Fruit fly (Drosophila melanogaster) whole organism, embryonic: ENCODE measurements around the gene sxe2.

ENCODE experiments used
- Asciz ChIP-seq: fragments of 200-800 bp; sonication (Bioruptor generic); optimal IDR thresholded peaks from 2 replicates; lab custom pipeline; 2017; ENCODE audit warnings: missing biosample characterization, mild to moderate bottlenecking, missing genetic modification characterization, missing genetic modification reagents
- Awh ChIP-seq: fragments of 200-800 bp; sonication (Bioruptor generic); IDR thresholded peaks from 2 replicates; pipeline ENCODE4, ENCODE4 v1.3.6; 2022; ENCODE audit warnings: missing biosample characterization, missing genetic modification characterization
- C15 ChIP-seq: fragments of 200-800 bp; sonication (Bioruptor generic); IDR thresholded peaks from 3 replicates; pipeline ENCODE4 v1.3.6; 2022; ENCODE audit warnings: missing biosample characterization, missing genetic modification characterization
- CG10979 ChIP-seq: fragments of 200-800 bp; sonication (Bioruptor generic); optimal IDR thresholded peaks from 2 replicates; lab custom pipeline; 2018; ENCODE audit warnings: missing biosample characterization, mild to moderate bottlenecking, missing genetic modification characterization, moderate library complexity
- CG12236 ChIP-seq: fragments of 200-800 bp; sonication (Bioruptor generic); optimal IDR thresholded peaks from 2 replicates; lab custom pipeline; 2016; ENCODE audit warnings: missing biosample characterization, missing genetic modification characterization
- CG12659 ChIP-seq: fragments of 200-800 bp; sonication (Bioruptor generic); optimal IDR thresholded peaks from 3 replicates; lab custom pipeline; 2017; ENCODE audit warnings: mild to moderate bottlenecking, missing biosample characterization, missing genetic modification reagents, missing genetic modification characterization
- CG13123 ChIP-seq: fragments of 200-800 bp; sonication (Bioruptor generic); optimal IDR thresholded peaks from 2 replicates; lab custom pipeline; 2016; ENCODE audit warnings: missing biosample characterization, missing genetic modification characterization
- CG13894 ChIP-seq: fragments of 200-800 bp; sonication (Bioruptor generic); optimal IDR thresholded peaks from 3 replicates; lab custom pipeline; 2018; ENCODE audit warnings: missing biosample characterization, mild to moderate bottlenecking, missing genetic modification characterization, moderate library complexity
- CG14014 ChIP-seq: fragments of 200-800 bp; sonication (Bioruptor generic); IDR thresholded peaks from 2 replicates; pipeline ENCODE4 v1.3.6; 2022; ENCODE audit warnings: missing biosample characterization, missing genetic modification characterization
- CG1529 ChIP-seq: fragments of 200-800 bp; sonication (Bioruptor generic); optimal IDR thresholded peaks from 3 replicates; lab custom pipeline; 2018; ENCODE audit warnings: missing biosample characterization, missing genetic modification characterization
- CG1602 ChIP-seq: fragments of 200-800 bp; sonication (Bioruptor generic); optimal IDR thresholded peaks from 3 replicates; lab custom pipeline; 2016; ENCODE audit warnings: missing biosample characterization, missing genetic modification characterization
- CG17186 ChIP-seq: fragments of 200-800 bp; sonication (Bioruptor generic); optimal IDR thresholded peaks from 3 replicates; lab custom pipeline; 2017; ENCODE audit warnings: missing biosample characterization, missing genetic modification reagents, missing genetic modification characterization
- CG17568 ChIP-seq: fragments of 200-800 bp; sonication (Bioruptor generic); optimal IDR thresholded peaks from 2 replicates; lab custom pipeline; 2018; ENCODE audit warnings: missing biosample characterization, mild to moderate bottlenecking, missing genetic modification characterization, moderate library complexity
- CG2116 ChIP-seq: fragments of 200-800 bp; sonication (Bioruptor generic); optimal IDR thresholded peaks from 3 replicates; lab custom pipeline; 2018; ENCODE audit warnings: missing biosample characterization, mild to moderate bottlenecking, missing genetic modification characterization
- CG2120 ChIP-seq: fragments of 200-800 bp; sonication (Bioruptor generic); optimal IDR thresholded peaks from 3 replicates; lab custom pipeline; 2016; ENCODE audit warnings: missing biosample characterization, missing genetic modification characterization
- CG30020 ChIP-seq: fragments of 200-800 bp; optimal IDR thresholded peaks from 2 replicates; lab custom pipeline; 2019; ENCODE audit warnings: missing biosample characterization, mild to moderate bottlenecking, missing genetic modification characterization, moderate library complexity
- CG30403 ChIP-seq: fragments of 200-800 bp; sonication (Bioruptor generic); optimal IDR thresholded peaks from 3 replicates; lab custom pipeline; 2016; ENCODE audit warnings: missing biosample characterization, missing genetic modification characterization
- CG3163 ChIP-seq: fragments of 200-800 bp; sonication (Bioruptor generic); optimal IDR thresholded peaks from 3 replicates; lab custom pipeline; 2016; ENCODE audit warnings: missing biosample characterization, missing genetic modification characterization
- CG32532 ChIP-seq: fragments of 200-800 bp; sonication (Bioruptor generic); IDR thresholded peaks from 2 replicates; pipeline ENCODE4 v1.3.6; 2022; ENCODE audit warnings: missing biosample characterization, missing genetic modification characterization
- CG4328 ChIP-seq: fragments of 200-800 bp; sonication (Bioruptor generic); optimal IDR thresholded peaks from 3 replicates; lab custom pipeline; 2017; ENCODE audit warnings: missing biosample characterization, missing genetic modification reagents, missing genetic modification characterization
- CG9437 ChIP-seq: fragments of 200-800 bp; sonication (Bioruptor generic); optimal IDR thresholded peaks from 2 replicates; lab custom pipeline; 2018; ENCODE audit warnings: missing biosample characterization, mild to moderate bottlenecking, missing genetic modification characterization
- Dip2 ChIP-seq: fragments of 200-800 bp; sonication (Bioruptor generic); IDR thresholded peaks from 2 replicates; pipeline ENCODE4 v1.3.6; 2022; ENCODE audit warnings: missing biosample characterization, missing genetic modification characterization
- Drgx ChIP-seq: fragments of 200-800 bp; sonication (Bioruptor generic); IDR thresholded peaks from 2 replicates; pipeline ENCODE4 v1.3.6; 2022; ENCODE audit warnings: missing biosample characterization, missing genetic modification characterization
- Ets65A ChIP-seq: fragments of 200-800 bp; sonication (Bioruptor generic); peaks from one replicate; lab custom pipeline; 2016; ENCODE audit warnings: missing biosample characterization, missing genetic modification characterization
- GATAe ChIP-seq: fragments of 200-800 bp; sonication (Bioruptor generic); conservative IDR thresholded peaks from 2 replicates; pipeline ENCODE4 v1.3.6; 2022; ENCODE audit warnings: missing biosample characterization, missing genetic modification characterization
- Hey ChIP-seq: fragments of 200-800 bp; sonication (Bioruptor generic); optimal IDR thresholded peaks from 3 replicates; lab custom pipeline; 2018; ENCODE audit warnings: missing biosample characterization, mild to moderate bottlenecking, missing genetic modification characterization
- Hmr ChIP-seq: fragments of 200-800 bp; sonication (Bioruptor generic); optimal IDR thresholded peaks from 3 replicates; lab custom pipeline; 2017; ENCODE audit warnings: mild to moderate bottlenecking, missing biosample characterization, missing genetic modification reagents, missing genetic modification characterization
- MESR4 ChIP-seq: fragments of 200-800 bp; sonication (Bioruptor generic); optimal IDR thresholded peaks from 2 replicates; lab custom pipeline; 2018; ENCODE audit warnings: missing biosample characterization, mild to moderate bottlenecking, missing genetic modification characterization, moderate library complexity
- Max ChIP-seq: fragments of 200-800 bp; sonication (Bioruptor generic); optimal IDR thresholded peaks from 2 replicates; lab custom pipeline; 2016; ENCODE audit warnings: missing biosample characterization, mild to moderate bottlenecking, missing genetic modification characterization
- Rfx ChIP-seq: fragments of 200-800 bp; sonication (Bioruptor generic); IDR thresholded peaks from 2 replicates; pipeline ENCODE4 v1.3.6; 2022; ENCODE audit warnings: missing biosample characterization, missing genetic modification characterization
- amos ChIP-seq: fragments of 200-800 bp; sonication (Bioruptor generic); IDR thresholded peaks from 2 replicates; pipeline ENCODE4 v1.3.6; 2022; ENCODE audit warnings: missing biosample characterization, missing genetic modification characterization; ENCODE audit not compliant: partially characterized antibody
- btn ChIP-seq: fragments of 200-800 bp; sonication (Bioruptor generic); optimal IDR thresholded peaks from 2 replicates; lab custom pipeline; 2016; ENCODE audit warnings: missing biosample characterization, missing genetic modification characterization
- cad ChIP-seq: fragments of >200 bp; optimal IDR thresholded peaks from 2 replicates; lab custom pipeline; 2017; ENCODE audit warnings: missing biosample characterization, missing genetic modification characterization
- cas ChIP-seq: fragments of 200-800 bp; sonication (Bioruptor generic); IDR thresholded peaks from 2 replicates; pipeline ENCODE4 v1.3.6; 2022; ENCODE audit warnings: missing biosample characterization, missing genetic modification characterization
- cg ChIP-seq: fragments of 200-800 bp; sonication (Bioruptor generic); optimal IDR thresholded peaks from 3 replicates; lab custom pipeline; 2019; ENCODE audit warnings: missing biosample characterization, mild to moderate bottlenecking, missing genetic modification characterization, moderate library complexity
- da ChIP-seq: fragments of 200-800 bp; sonication (Bioruptor generic); optimal IDR thresholded peaks from 2 replicates; lab custom pipeline; 2016; ENCODE audit warnings: missing biosample characterization, missing genetic modification characterization
- klu ChIP-seq: fragments of 200-800 bp; sonication (Bioruptor generic); IDR thresholded peaks from 2 replicates; pipeline ENCODE4 v1.3.6; 2022; ENCODE audit warnings: missing biosample characterization, missing genetic modification characterization
- kni ChIP-seq: fragments of 200-800 bp; sonication (Bioruptor generic); optimal IDR thresholded peaks from 3 replicates; lab custom pipeline; 2017; ENCODE audit warnings: mild to moderate bottlenecking, missing biosample characterization, missing genetic modification reagents, missing genetic modification characterization
- lab ChIP-seq: fragments of 200-800 bp; sonication (Bioruptor generic); optimal IDR thresholded peaks from 3 replicates; lab custom pipeline; 2017; ENCODE audit warnings: missing biosample characterization, missing genetic modification characterization, mild to moderate bottlenecking, moderate library complexity, missing genetic modification reagents
- lmd ChIP-seq: fragments of 200-800 bp; sonication (Bioruptor generic); IDR thresholded peaks from 2 replicates; pipeline ENCODE4 v1.3.6; 2022; ENCODE audit warnings: missing biosample characterization, missing genetic modification characterization
- lola ChIP-seq, 3 experiments: fragments of >200 bp in 2 of 3; fragments of 200-800 bp in 1 of 3; sonication (Bioruptor generic) in 1 of 3; optimal IDR thresholded peaks; 2 replicates each; lab custom pipeline; 2017 to 2019; ENCODE audit warnings: missing biosample characterization in 3 of 3, missing genetic modification characterization in 3 of 3, mild to moderate bottlenecking in 1 of 3, moderate library complexity in 1 of 3
- nom ChIP-seq: fragments of 200-800 bp; sonication (Bioruptor generic); optimal IDR thresholded peaks from 2 replicates; lab custom pipeline; 2017; ENCODE audit warnings: missing biosample characterization, missing genetic modification characterization, mild to moderate bottlenecking, moderate library complexity, missing genetic modification reagents
- p53 ChIP-seq: fragments of 200-800 bp; sonication (Bioruptor generic); optimal IDR thresholded peaks from 2 replicates; lab custom pipeline; 2016; ENCODE audit warnings: missing biosample characterization, missing genetic modification characterization
- pros ChIP-seq: fragments of 200-800 bp; sonication (Bioruptor generic); optimal IDR thresholded peaks from 3 replicates; lab custom pipeline; 2019; ENCODE audit warnings: missing biosample characterization, mild to moderate bottlenecking, missing genetic modification characterization, moderate library complexity
- ro ChIP-seq: fragments of 200-800 bp; sonication (Bioruptor generic); IDR thresholded peaks from 2 replicates; pipeline ENCODE4 v1.3.6; 2022; ENCODE audit warnings: missing biosample characterization, missing genetic modification characterization
- sima ChIP-seq: fragments of 200-800 bp; sonication (Bioruptor generic); optimal IDR thresholded peaks from 2 replicates; lab custom pipeline; 2016; ENCODE audit warnings: missing biosample characterization, missing genetic modification characterization
- slou ChIP-seq: fragments of 200-800 bp; sonication (Bioruptor generic); optimal IDR thresholded peaks from 3 replicates; lab custom pipeline; 2016; ENCODE audit warnings: missing biosample characterization, missing genetic modification characterization
- vfl ChIP-seq: fragments of 200-800 bp; sonication (Bioruptor generic); optimal IDR thresholded peaks from 2 replicates; lab custom pipeline; 2016; ENCODE audit warnings: missing biosample characterization, missing genetic modification characterization
- wor ChIP-seq: fragments of 200-800 bp; sonication (Bioruptor generic); IDR thresholded peaks from 2 replicates; pipeline ENCODE4 v1.3.6; 2022; ENCODE audit warnings: missing biosample characterization, missing genetic modification characterization

Gene sxe2

DNA sequence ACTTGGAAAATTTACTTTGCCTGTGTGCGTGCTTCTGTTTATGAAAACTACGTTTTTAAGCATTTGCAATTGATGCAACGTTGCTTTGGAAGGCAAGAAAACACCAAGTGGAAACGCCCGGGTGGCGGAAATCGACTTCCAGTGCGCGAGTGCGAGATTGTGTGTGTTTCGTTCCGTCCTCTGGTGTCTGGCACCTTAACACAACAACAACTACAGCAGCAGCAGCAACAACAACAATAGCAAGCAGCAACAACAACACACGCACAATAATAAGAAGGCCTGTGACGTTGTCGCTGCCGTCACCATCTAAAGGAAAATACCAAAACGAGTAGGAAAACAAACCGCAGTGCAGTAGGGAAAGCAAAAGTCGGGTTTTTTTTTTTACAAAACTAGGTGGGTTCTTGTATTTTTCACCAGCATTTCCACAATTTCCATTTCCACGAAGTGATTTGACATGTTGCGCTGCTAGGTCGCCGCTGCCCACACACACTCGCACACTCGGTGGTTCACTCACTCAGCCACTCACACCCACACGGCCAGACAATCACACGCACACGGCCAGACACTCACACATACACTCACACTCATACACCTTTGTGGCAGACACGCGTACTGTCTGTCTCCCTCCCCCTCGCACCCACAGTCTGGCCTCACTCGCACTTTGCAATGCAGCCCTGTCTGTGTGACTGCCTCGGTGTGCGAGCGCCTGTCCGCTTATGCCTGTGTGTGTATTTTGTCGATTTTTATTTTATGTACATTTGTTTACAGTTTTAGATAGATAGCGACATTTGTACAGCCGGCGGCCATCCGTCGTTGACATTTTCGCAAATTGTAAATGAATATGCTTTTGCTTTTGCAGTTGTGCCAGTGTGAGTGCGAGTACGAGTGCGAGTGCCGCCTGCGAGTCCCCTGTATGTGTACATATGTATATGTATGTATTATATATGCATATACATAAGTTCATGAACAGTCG lies 15.9 kb downstream of the sxe2 start (continued):
- TF ChIP-seq CG30403 (GFP tag; lab: Kevin White, UChicago) (no peak), Hey (peak; percentile 92), da (GFP tag; lab: Kevin White, UChicago) (peak; percentile 51), Awh (GFP tag; lab: Robert Waterston, UW) (peak; percentile 19; the same call in 1 of the 2 replicates), CG1602 (GFP tag; lab: Kevin White, UChicago) (no peak), CG14014 (GFP tag; lab: Robert Waterston, UW) (no peak), Hmr (no peak), ro (GFP tag; lab: Robert Waterston, UW) (no peak), pros (GFP tag; lab: Kevin White, UChicago) (peak; percentile 64), CG13894 (tag; lab: Kevin White, UChicago) (no peak), CG2120 (GFP tag; lab: Kevin White, UChicago) (peak; percentile 8), cas (GFP tag; lab: Robert Waterston, UW) (no peak), slou (GFP tag; lab: Kevin White, UChicago) (no peak), vfl (peak; percentile 9), MESR4 (GFP tag; lab: Kevin White, UChicago) (peak; percentile 81), CG30020 (tag; lab: Kevin White, UChicago) (no peak), Drgx (GFP tag; lab: Robert Waterston, UW) (peak; percentile 64), Asciz (no peak), klu (peak; percentile 33; the same call in 1 of the 2 replicates), CG32532 (peak; percentile 35; the same call in 1 of the 2 replicates), CG3163 (GFP tag; lab: Kevin White, UChicago) (peak; percentile 26), Dip2 (GFP tag; lab: Robert Waterston, UW) (no peak), cg (GFP tag; lab: Kevin White, UChicago) (peak; percentile 100), CG17186 (GFP tag; lab: Kevin White, UChicago) (no peak), nom (GFP tag; lab: Kevin White, UChicago) (peak; percentile 64), CG17568 (GFP tag; lab: Kevin White, UChicago) (peak; percentile 1), CG12236 (no peak), lmd (GFP tag; lab: Robert Waterston, UW) (no peak), btn (GFP tag; lab: Kevin White, UChicago) (no peak), GATAe (GFP tag; lab: Robert Waterston, UW) (no peak), Max (GFP tag; lab: Kevin White, UChicago) (peak; percentile 45), Rfx (GFP tag; lab: Robert Waterston, UW) (peak; percentile 42; the same call in 1 of the 2 replicates), sima (GFP tag; lab: Kevin White, UChicago) (no peak), amos (GFP tag; lab: Robert Waterston, UW) (no peak), C15 (GFP tag; lab: Robert Waterston, UW) (no peak), Ets65A (GFP tag; lab: Kevin White, UChicago) (peak; percentile 40), p53 (GFP tag; lab: Kevin White, UChicago) (no peak), CG10979 (tag; lab: Kevin White, UChicago) (no peak), CG9437 (no peak), lab (peak; percentile 54), CG1529 (GFP tag; lab: Kevin White, UChicago) (peak; percentile 1), CG4328 (GFP tag; lab: Kevin White, UChicago) (peak; percentile 22), wor (no peak), CG12659 (no peak), lola (GFP tag; optimal IDR thresholded peaks at IDR 0.05; lab: Kevin White, UChicago) (peak in 2 of 3 experiments; percentile 13 to 90), CG2116 (GFP tag; lab: Kevin White, UChicago) (peak; percentile 22), CG13123 (GFP tag; lab: Kevin White, UChicago) (no peak), cad (GFP tag; lab: Kevin White, UChicago) (peak; percentile 44), kni (GFP tag; lab: Kevin White, UChicago) (peak; percentile 80)
